Worm (Caenorhabditis elegans) whole organism, L4/young adult: Measurements from ENCODE around the gene F58B4.3.

Experiments
- W03F9.2 ChIP-seq: fragments of 150-350 bp; optimal IDR thresholded peaks from 2 replicates; lab custom pipeline; 2014; ENCODE audit warnings: missing biosample characterization, missing genetic modification characterization
- dao-5 ChIP-seq: sonication (generic microtip); optimal IDR thresholded peaks from 2 replicates; lab custom pipeline; 2016; ENCODE audit warnings: missing genotype, missing genetic modification characterization, moderate library complexity, missing compliant biosample characterization
- him-1 ChIP-seq: sonication (generic microtip); optimal IDR thresholded peaks from 2 replicates; lab custom pipeline; 2016; ENCODE audit warnings: missing genotype, missing genetic modification reagents, missing genetic modification characterization, missing compliant biosample characterization

DNA sequence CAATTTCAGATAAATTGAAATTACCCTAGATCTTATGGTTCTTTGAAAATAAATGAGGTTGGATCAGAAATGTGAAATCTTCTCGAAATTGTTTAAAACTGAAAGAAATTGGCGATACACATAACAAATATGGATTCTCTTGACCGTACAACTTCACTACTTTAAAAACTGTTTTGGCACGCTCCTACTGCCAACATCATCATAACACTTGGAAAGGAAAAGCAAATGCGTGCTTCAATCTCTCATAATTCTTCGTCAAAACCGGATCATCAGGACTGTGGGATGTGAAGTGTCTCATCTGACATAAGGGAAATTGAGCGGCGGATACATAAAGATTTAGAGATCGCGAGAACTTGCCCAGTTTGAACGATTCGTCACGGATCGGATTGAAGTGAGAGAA, 31.5 kb upstream of the F58B4.3 start, which contains the start of gene F32D8.7:
- TF ChIP-seq him-1 (tag; lab: Kevin White, UChicago) = no peak
- no peak for TF ChIP-seq W03F9.2 (tag; lab: Kevin White, UChicago)
- no peak for TF ChIP-seq dao-5 (tag; lab: Kevin White, UChicago)
